Worm (Caenorhabditis elegans) whole organism, L4/young adult: ENCODE data around the gene clec-119.

ENCODE experiments used
- W03F9.2 ChIP-seq: fragments of 150-350 bp; optimal IDR thresholded peaks from 2 replicates; lab custom pipeline; 2014; ENCODE audit warnings: missing biosample characterization, missing genetic modification characterization
- dao-5 ChIP-seq: sonication (generic microtip); optimal IDR thresholded peaks from 2 replicates; lab custom pipeline; 2016; ENCODE audit warnings: missing genotype, missing genetic modification characterization, moderate library complexity, missing compliant biosample characterization
- him-1 ChIP-seq: sonication (generic microtip); optimal IDR thresholded peaks from 2 replicates; lab custom pipeline; 2016; ENCODE audit warnings: missing genotype, missing genetic modification reagents, missing genetic modification characterization, missing compliant biosample characterization

DNA sequence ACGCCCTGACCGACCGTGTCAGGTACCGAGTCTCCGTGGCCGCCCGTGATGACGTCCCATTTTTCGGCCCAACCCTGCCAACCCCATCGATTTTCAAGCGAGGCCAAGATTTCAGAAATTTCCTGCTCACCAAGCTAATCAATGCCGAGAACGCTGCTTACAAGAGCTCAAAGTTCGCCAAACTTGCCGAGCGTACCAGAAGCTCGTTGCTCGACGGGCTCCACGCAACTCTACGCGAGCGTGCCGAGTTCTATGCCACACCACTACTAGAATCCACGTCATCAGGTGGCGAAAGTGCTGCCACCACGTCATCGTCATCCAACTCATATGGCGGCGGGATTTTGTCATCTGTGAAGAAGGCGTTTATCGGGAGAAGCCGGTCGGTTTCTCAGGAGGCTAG is 26.8 kb upstream of the clec-119 start:
- TF ChIP-seq him-1 (tag; lab: Kevin White, UChicago) (no peak), dao-5 (tag; lab: Kevin White, UChicago) (no peak), W03F9.2 (no peak)
